Fruit fly (Drosophila melanogaster) whole organism, prepupa: ENCODE results near the gene CG6321.

Experiments
- Blimp-1 ChIP-seq: fragments of 200-800 bp; sonication (Bioruptor generic); optimal IDR thresholded peaks from 3 replicates; lab custom pipeline; 2017; ENCODE audit warnings: missing biosample characterization, missing genetic modification characterization, mild to moderate bottlenecking, moderate library complexity, missing genetic modification reagents
- CG10631 ChIP-seq: fragments of 200-800 bp; sonication (Bioruptor generic); optimal IDR thresholded peaks from 2 replicates; lab custom pipeline; 2016; ENCODE audit warnings: missing biosample characterization, missing genetic modification characterization
- CG11294 ChIP-seq: fragments of 200-800 bp; sonication (Bioruptor generic); IDR thresholded peaks from 2 replicates; pipeline ENCODE4 v1.3.6; 2022; ENCODE audit warnings: missing biosample characterization, missing genetic modification characterization
- CG11762 ChIP-seq: fragments of 200-800 bp; sonication (Bioruptor generic); optimal IDR thresholded peaks from 3 replicates; lab custom pipeline; 2016; ENCODE audit warnings: missing biosample characterization, missing genetic modification characterization; ENCODE audit not compliant: insufficient read depth
- CG11902 ChIP-seq: fragments of 200-800 bp; sonication (Bioruptor generic); optimal IDR thresholded peaks from 3 replicates; lab custom pipeline; 2016; ENCODE audit warnings: missing biosample characterization, missing genetic modification characterization
- CG15336 ChIP-seq: fragments of 200-800 bp; sonication (Bioruptor generic); IDR thresholded peaks from 2 replicates; pipeline ENCODE4 v1.3.6; 2022; ENCODE audit warnings: missing biosample characterization, missing genetic modification characterization
- CG1621 ChIP-seq: fragments of 200-800 bp; sonication (Bioruptor generic); optimal IDR thresholded peaks from 3 replicates; lab custom pipeline; 2018; ENCODE audit warnings: missing biosample characterization, mild to moderate bottlenecking, missing genetic modification characterization
- CG16779 ChIP-seq: fragments of 200-800 bp; sonication (Bioruptor generic); optimal IDR thresholded peaks from 3 replicates; lab custom pipeline; 2017; ENCODE audit warnings: missing biosample characterization, mild to moderate bottlenecking, missing genetic modification characterization
- CG3032 ChIP-seq: fragments of 200-800 bp; optimal IDR thresholded peaks from 2 replicates; lab custom pipeline; 2019; ENCODE audit warnings: missing biosample characterization, mild to moderate bottlenecking, missing genetic modification characterization, moderate library complexity
- CG31627 ChIP-seq: fragments of 200-800 bp; sonication (Bioruptor generic); optimal IDR thresholded peaks from 3 replicates; lab custom pipeline; 2016; ENCODE audit warnings: missing biosample characterization, missing genetic modification characterization
- CG32006 ChIP-seq: fragments of 200-800 bp; sonication (Bioruptor generic); optimal IDR thresholded peaks from 3 replicates; lab custom pipeline; 2017; ENCODE audit warnings: missing biosample characterization, mild to moderate bottlenecking, missing genetic modification characterization
- CG34406 ChIP-seq: fragments of 200-800 bp; sonication (Bioruptor generic); optimal IDR thresholded peaks from 3 replicates; lab custom pipeline; 2016; ENCODE audit warnings: missing biosample characterization, missing genetic modification characterization
- CG3919 ChIP-seq: fragments of 200-800 bp; sonication (Bioruptor generic); optimal IDR thresholded peaks from 3 replicates; lab custom pipeline; 2016; ENCODE audit warnings: missing biosample characterization, missing genetic modification characterization
- CG4318 ChIP-seq: fragments of 200-800 bp; sonication (Bioruptor generic); optimal IDR thresholded peaks from 3 replicates; lab custom pipeline; 2017; ENCODE audit warnings: missing biosample characterization, mild to moderate bottlenecking, missing genetic modification characterization
- CG6163 ChIP-seq: fragments of 200-800 bp; sonication (Bioruptor generic); IDR thresholded peaks from 3 replicates; pipeline ENCODE4 v1.3.6; 2022; ENCODE audit warnings: missing biosample characterization, missing genetic modification characterization
- CG6276 ChIP-seq: fragments of 200-800 bp; sonication (Bioruptor generic); optimal IDR thresholded peaks from 2 replicates; lab custom pipeline; 2017; ENCODE audit warnings: missing biosample characterization, mild to moderate bottlenecking, missing genetic modification characterization
- CG6854 ChIP-seq: fragments of 200-800 bp; sonication (Bioruptor generic); optimal IDR thresholded peaks from 2 replicates; lab custom pipeline; 2017; ENCODE audit warnings: missing biosample characterization, mild to moderate bottlenecking, missing genetic modification characterization
- CG7368 ChIP-seq: fragments of 200-800 bp; sonication (Bioruptor generic); optimal IDR thresholded peaks from 3 replicates; lab custom pipeline; 2016; ENCODE audit warnings: missing biosample characterization, missing genetic modification characterization
- CG8119 ChIP-seq: fragments of 200-800 bp; sonication (Bioruptor generic); IDR thresholded peaks from 3 replicates; pipeline ENCODE4 v1.3.6; 2022; ENCODE audit warnings: missing biosample characterization, missing genetic modification characterization
- CG8319 ChIP-seq: fragments of 200-800 bp; sonication (Bioruptor generic); optimal IDR thresholded peaks from 3 replicates; lab custom pipeline; 2016; ENCODE audit warnings: missing biosample characterization, missing genetic modification characterization
- CG8632 ChIP-seq: fragments of 200-800 bp; sonication (Bioruptor generic); optimal IDR thresholded peaks from 3 replicates; lab custom pipeline; 2016; ENCODE audit warnings: missing biosample characterization, missing genetic modification characterization
- Eip75B ChIP-seq: fragments of 200-800 bp; sonication (Bioruptor generic); optimal IDR thresholded peaks from 3 replicates; lab custom pipeline; 2016; ENCODE audit warnings: missing biosample characterization, missing genetic modification characterization
- Eip93F ChIP-seq: fragments of 200-800 bp; sonication (Bioruptor generic); optimal IDR thresholded peaks from 2 replicates; lab custom pipeline; 2016; ENCODE audit warnings: missing biosample characterization, mild to moderate bottlenecking, missing genetic modification characterization
- Ets21C ChIP-seq: fragments of 200-800 bp; sonication (Bioruptor generic); optimal IDR thresholded peaks from 3 replicates; lab custom pipeline; 2016; ENCODE audit warnings: missing biosample characterization, missing genetic modification characterization
- Ets96B ChIP-seq: fragments of 200-800 bp; optimal IDR thresholded peaks from 2 replicates; lab custom pipeline; 2019; ENCODE audit warnings: missing biosample characterization, mild to moderate bottlenecking, missing genetic modification characterization, moderate library complexity
- Gug ChIP-seq: fragments of 200-800 bp; sonication (Bioruptor generic); IDR thresholded peaks from 2 replicates; pipeline ENCODE4 v1.3.6; 2022; ENCODE audit warnings: missing biosample characterization, missing genetic modification characterization
- Hr38 ChIP-seq: sonication (Bioruptor generic); optimal IDR thresholded peaks from 2 replicates; lab custom pipeline; 2016; ENCODE audit warnings: missing biosample characterization, missing genetic modification characterization
- Hr39 ChIP-seq: fragments of 200-800 bp; sonication (Bioruptor generic); optimal IDR thresholded peaks from 2 replicates; lab custom pipeline; 2016; ENCODE audit warnings: missing biosample characterization, missing genetic modification characterization
- Lpt ChIP-seq: fragments of 200-800 bp; sonication (Bioruptor generic); optimal IDR thresholded peaks from 3 replicates; lab custom pipeline; 2016; ENCODE audit warnings: missing biosample characterization, missing genetic modification characterization
- Met ChIP-seq: fragments of 200-800 bp; sonication (Bioruptor generic); optimal IDR thresholded peaks from 3 replicates; lab custom pipeline; 2016; ENCODE audit warnings: missing biosample characterization, missing genetic modification characterization
- OdsH ChIP-seq: fragments of 200-800 bp; sonication (Bioruptor generic); optimal IDR thresholded peaks from 3 replicates; lab custom pipeline; 2016; ENCODE audit warnings: missing biosample characterization, missing genetic modification characterization
- Smox ChIP-seq: fragments of 200-800 bp; sonication (Bioruptor generic); optimal IDR thresholded peaks from 3 replicates; lab custom pipeline; 2016; ENCODE audit warnings: missing biosample characterization, missing genetic modification characterization
- Sox102F ChIP-seq: fragments of 200-800 bp; sonication (Bioruptor generic); optimal IDR thresholded peaks from 2 replicates; lab custom pipeline; 2016; ENCODE audit warnings: missing biosample characterization, mild to moderate bottlenecking, missing genetic modification characterization
- Sox14 ChIP-seq: fragments of 200-800 bp; sonication (Bioruptor generic); optimal IDR thresholded peaks from 3 replicates; lab custom pipeline; 2016; ENCODE audit warnings: missing biosample characterization, missing genetic modification characterization
- Sox15 ChIP-seq: fragments of 200-800 bp; sonication (Bioruptor generic); optimal IDR thresholded peaks from 3 replicates; lab custom pipeline; 2016; ENCODE audit warnings: missing biosample characterization, missing genetic modification characterization
- achi ChIP-seq: fragments of 200-800 bp; sonication (Bioruptor generic); optimal IDR thresholded peaks from 3 replicates; lab custom pipeline; 2016; ENCODE audit warnings: missing biosample characterization, missing genetic modification characterization
- acj6 ChIP-seq: fragments of 200-800 bp; sonication (Bioruptor generic); optimal IDR thresholded peaks from 3 replicates; lab custom pipeline; 2016; ENCODE audit warnings: missing biosample characterization, missing genetic modification characterization
- cyc ChIP-seq: fragments of 200-800 bp; sonication (Bioruptor generic); optimal IDR thresholded peaks from 3 replicates; lab custom pipeline; 2016; ENCODE audit warnings: missing biosample characterization, missing genetic modification characterization
- dac ChIP-seq: fragments of 200-800 bp; sonication (Bioruptor generic); optimal IDR thresholded peaks from 2 replicates; lab custom pipeline; 2017; ENCODE audit warnings: missing biosample characterization, mild to moderate bottlenecking, missing genetic modification characterization
- dsx ChIP-seq: fragments of 200-800 bp; optimal IDR thresholded peaks from 3 replicates; lab custom pipeline; 2019; ENCODE audit warnings: missing biosample characterization, mild to moderate bottlenecking, missing genetic modification characterization, moderate library complexity; ENCODE audit not compliant: poor library complexity, severe bottlenecking
- eg ChIP-seq: fragments of 200-800 bp; sonication (Bioruptor generic); IDR thresholded peaks from 3 replicates; pipeline ENCODE4 v1.3.6; 2022; ENCODE audit warnings: missing biosample characterization, missing genetic modification characterization
- esn ChIP-seq: fragments of 200-800 bp; sonication (Bioruptor generic); optimal IDR thresholded peaks from 2 replicates; lab custom pipeline; 2016; ENCODE audit warnings: missing biosample characterization, mild to moderate bottlenecking, missing genetic modification characterization, moderate library complexity
- fd59A ChIP-seq: fragments of 200-800 bp; sonication (Bioruptor generic); optimal IDR thresholded peaks from 2 replicates; lab custom pipeline; 2017; ENCODE audit warnings: missing biosample characterization, mild to moderate bottlenecking, missing genetic modification characterization, missing genetic modification reagents
- fd85E ChIP-seq: fragments of 200-800 bp; sonication (Bioruptor generic); optimal IDR thresholded peaks from 3 replicates; lab custom pipeline; 2016; ENCODE audit warnings: missing biosample characterization, missing genetic modification characterization
- fkh ChIP-seq: fragments of 200-800 bp; sonication (Bioruptor generic); optimal IDR thresholded peaks from 3 replicates; lab custom pipeline; 2017; ENCODE audit warnings: missing biosample characterization, mild to moderate bottlenecking, missing genetic modification characterization, moderate library complexity
- net ChIP-seq: fragments of 200-800 bp; sonication (Bioruptor generic); optimal IDR thresholded peaks from 3 replicates; lab custom pipeline; 2016; ENCODE audit warnings: missing biosample characterization, missing genetic modification characterization
- pdm3 ChIP-seq: fragments of 200-800 bp; sonication (Bioruptor generic); optimal IDR thresholded peaks from 3 replicates; lab custom pipeline; 2016; ENCODE audit warnings: missing biosample characterization, missing genetic modification characterization
- salr ChIP-seq, 2 experiments: fragments of 200-800 bp; sonication (Bioruptor generic); optimal IDR thresholded peaks; 3 replicates each; lab custom pipeline; 2016 to 2018; ENCODE audit warnings: missing biosample characterization in 2 of 2, missing genetic modification characterization in 2 of 2, mild to moderate bottlenecking in 1 of 2
- spab ChIP-seq: fragments of 200-800 bp; sonication (Bioruptor generic); optimal IDR thresholded peaks from 2 replicates; lab custom pipeline; 2017; ENCODE audit warnings: missing biosample characterization, mild to moderate bottlenecking, missing genetic modification characterization, missing genetic modification reagents
- ss ChIP-seq, 2 experiments: fragments of 200-800 bp; sonication (Bioruptor generic); optimal IDR thresholded peaks; 2 replicates in 1 of 2; 3 replicates in 1 of 2; lab custom pipeline; 2017 to 2018; ENCODE audit warnings: mild to moderate bottlenecking in 2 of 2, missing biosample characterization in 2 of 2, missing genetic modification characterization in 2 of 2, moderate library complexity in 1 of 2
- svp ChIP-seq: fragments of 200-800 bp; sonication (Bioruptor generic); peaks from one replicate; lab custom pipeline; 2016; ENCODE audit warnings: missing biosample characterization, missing genetic modification characterization
- vri ChIP-seq: fragments of 200-800 bp; sonication (Bioruptor generic); optimal IDR thresholded peaks from 3 replicates; lab custom pipeline; 2016; ENCODE audit warnings: missing biosample characterization, mild to moderate bottlenecking, missing genetic modification characterization

Gene CG6321

dm6 chr3L:11093046-11093520 is 32.1 kb upstream of the CG6321 start, which contains the start of gene JIL-1:
TSS of gene JIL-1 (minus strand) at chr3L:11093193.
- TF ChIP-seq CG34406 (GFP tag; lab: Kevin White, UChicago) (peak; percentile 2), esn (GFP tag; lab: Kevin White, UChicago) (peak; percentile 66), svp (GFP tag; lab: Kevin White, UChicago) (peak; percentile 76), acj6 (GFP tag; lab: Kevin White, UChicago) (peak; percentile 39), Blimp-1 (GFP tag; lab: Kevin White, UChicago) (no peak), CG6163 (GFP tag; lab: Robert Waterston, UW) (peak; percentile 64), CG31627 (peak; percentile 56), CG3919 (peak; percentile 57), CG8319 (GFP tag; lab: Kevin White, UChicago) (no peak), spab (GFP tag; lab: Kevin White, UChicago) (no peak), CG11294 (GFP tag; lab: Robert Waterston, UW) (peak; percentile 32; the same call in 1 of the 2 replicates), Smox (GFP tag; lab: Kevin White, UChicago) (peak; percentile 55), CG11762 (GFP tag; lab: Kevin White, UChicago) (no peak), vri (GFP tag; lab: Kevin White, UChicago) (peak; percentile 33), salr (GFP tag; optimal IDR thresholded peaks at IDR 0.05; lab: Kevin White, UChicago) (no peak), eg (GFP tag; lab: Robert Waterston, UW) (peak; percentile 62), Sox102F (GFP tag; lab: Kevin White, UChicago) (peak; percentile 62), Eip93F (peak; percentile 52), pdm3 (GFP tag; lab: Kevin White, UChicago) (peak; percentile 57), dsx (peak; percentile 1), CG16779 (tag; lab: Kevin White, UChicago) (no peak), Hr38 (no peak), fd59A (GFP tag; lab: Kevin White, UChicago) (no peak), dac (GFP tag; lab: Kevin White, UChicago) (no peak), Met (peak; percentile 53), Eip75B (GFP tag; lab: Kevin White, UChicago) (peak; percentile 41), CG15336 (GFP tag; lab: Robert Waterston, UW) (peak; percentile 45; the same call in 1 of the 2 replicates), fkh (GFP tag; lab: Kevin White, UChicago) (peak; percentile 9), ss (GFP tag; optimal IDR thresholded peaks at IDR 0.05; lab: Kevin White, UChicago) (peak in 1 of 2 experiments; percentile 26), CG10631 (GFP tag; lab: Kevin White, UChicago) (peak; percentile 53), fd85E (GFP tag; lab: Kevin White, UChicago) (no peak), net (GFP tag; lab: Kevin White, UChicago) (peak; percentile 33), CG11902 (peak; percentile 32), CG6854 (GFP tag; lab: Kevin White, UChicago) (no peak), Ets96B (tag; lab: Kevin White, UChicago) (peak; percentile 1), Ets21C (GFP tag; lab: Kevin White, UChicago) (peak; percentile 50), Lpt (GFP tag; lab: Kevin White, UChicago) (no peak), CG6276 (GFP tag; lab: Kevin White, UChicago) (no peak), Sox14 (GFP tag; lab: Kevin White, UChicago) (peak; percentile 53), Gug (GFP tag; lab: Robert Waterston, UW) (peak; percentile 42; the same call in 1 of the 2 replicates), CG8119 (GFP tag; lab: Robert Waterston, UW) (no peak), CG8632 (GFP tag; lab: Kevin White, UChicago) (peak; percentile 17), CG7368 (GFP tag; lab: Kevin White, UChicago) (peak; percentile 20), Hr39 (peak; percentile 48), OdsH (GFP tag; lab: Kevin White, UChicago) (peak; percentile 49), Sox15 (GFP tag; lab: Kevin White, UChicago) (peak; percentile 23), CG32006 (GFP tag; lab: Kevin White, UChicago) (peak; percentile 33), cyc (peak; percentile 51), CG1621 (tag; lab: Kevin White, UChicago) (no peak), achi (peak; percentile 41), CG3032 (peak; percentile 48), CG4318 (GFP tag; lab: Kevin White, UChicago) (no peak)
